Worm (Caenorhabditis elegans) whole organism, young adult: ENCODE results near the gene cut-3.

ENCODE experiments used
- T07F8.4 ChIP-seq: sonication (generic microtip); optimal IDR thresholded peaks from 2 replicates; lab custom pipeline; 2016; ENCODE audit warnings: mild to moderate bottlenecking, missing genetic modification characterization, moderate library complexity, missing compliant biosample characterization
- bed-2 ChIP-seq: fragments of 200-800 bp; sonication (Bioruptor generic); IDR thresholded peaks from 2 replicates; pipeline ENCODE4 v1.3.6; 2022; ENCODE audit warnings: missing genetic modification reagents, missing genetic modification characterization, missing compliant biosample characterization

ce11 chrII:8405303-8405702 lies 41.3 kb downstream of the cut-3 start, which contains the start of gene ubc-24:
- TF ChIP-seq T07F8.4 (tag; lab: Kevin White, UChicago) (no peak), bed-2 (GFP tag; lab: Robert Waterston, UW) (no peak)
